Fruit fly (Drosophila melanogaster): ENCODE measurements around the gene CG17721.

Gene CG17721

dm6 chr3R:11216156-11216630, 18.7 kb upstream of the CG17721 start, which contains the start of the genes RpS25 and CG4820 (continued):
- peak; percentile 93 for TF ChIP-seq p53 (GFP tag; optimal IDR thresholded peaks at IDR 0.05)
- TF ChIP-seq CG14860 (GFP tag; IDR thresholded peaks at IDR 0.05; ENCODE audit: partially characterized antibody) = peak; percentile 77

- no peak for TF ChIP-seq CG17361 (GFP tag; IDR thresholded peaks at IDR 0.05)
- TF ChIP-seq CG1647 (GFP tag; optimal IDR thresholded peaks at IDR 0.05) = no peak
- TF ChIP-seq CG33213 (GFP tag; optimal IDR thresholded peaks at IDR 0.05) = peak; percentile 9
- peak; percentile 68 for TF ChIP-seq sd (tag; optimal IDR thresholded peaks at IDR 0.05)
- no peak for TF ChIP-seq gcm (GFP tag; optimal IDR thresholded peaks at IDR 0.05)
- no peak for TF ChIP-seq CG14014 (GFP tag; IDR thresholded peaks at IDR 0.05)
- TF ChIP-seq Hr39 (optimal IDR thresholded peaks at IDR 0.05) = no peak
- TF ChIP-seq Gsc (GFP tag; IDR thresholded peaks at IDR 0.05) = no peak
- TF ChIP-seq Hr3 (GFP tag; optimal IDR thresholded peaks at IDR 0.05) = no peak
- TF ChIP-seq Asciz (GFP tag; optimal IDR thresholded peaks at IDR 0.05) = no peak
- TF ChIP-seq CG7786 (GFP tag; optimal IDR thresholded peaks at IDR 0.05) = no peak
- TF ChIP-seq CG9215 (GFP tag; IDR thresholded peaks at IDR 0.05) = no peak
- peak; percentile 56 for TF ChIP-seq trem (tag; optimal IDR thresholded peaks at IDR 0.05)
- TF ChIP-seq CG10147 (GFP tag; optimal IDR thresholded peaks at IDR 0.05) = no peak
- TF ChIP-seq pb (GFP tag; optimal IDR thresholded peaks at IDR 0.05) = no peak
- TF ChIP-seq abd-A (tag; optimal IDR thresholded peaks at IDR 0.05) = no peak
- no peak for TF ChIP-seq Lhr (GFP tag; optimal IDR thresholded peaks at IDR 0.05)
- TF ChIP-seq CG34376 (GFP tag; optimal IDR thresholded peaks at IDR 0.05) = peak; percentile 49
- TF ChIP-seq unc-4 (GFP tag; IDR thresholded peaks at IDR 0.05; ENCODE audit: partially characterized antibody) = no peak
- no peak for TF ChIP-seq CG1602 (GFP tag; optimal IDR thresholded peaks at IDR 0.05)
- no peak for TF ChIP-seq Eip74EF (GFP tag; optimal IDR thresholded peaks at IDR 0.05)
- TF ChIP-seq lmd (GFP tag; IDR thresholded peaks at IDR 0.05) = no peak
- TF ChIP-seq CG11398 (GFP tag; optimal IDR thresholded peaks at IDR 0.05) = no peak
- TF ChIP-seq H2.0 (GFP tag; IDR thresholded peaks at IDR 0.05) = no peak
- TF ChIP-seq CG2889 (GFP tag; IDR thresholded peaks at IDR 0.05) = no peak
- TF ChIP-seq NK7.1 (GFP tag; optimal IDR thresholded peaks at IDR 0.05) = no peak
- no peak for TF ChIP-seq CG8290 (GFP tag; optimal IDR thresholded peaks at IDR 0.05)
- peak in 1 of 2 experiments; percentile 47 for TF ChIP-seq CG8290 (tag; optimal IDR thresholded peaks at IDR 0.05)
- TF ChIP-seq CG13123 (GFP tag; optimal IDR thresholded peaks at IDR 0.05) = no peak
- TF ChIP-seq nom (GFP tag; optimal IDR thresholded peaks at IDR 0.05) = peak; percentile 3
- TF ChIP-seq az2 (GFP tag; optimal IDR thresholded peaks at IDR 0.05) = no peak
- no peak for TF ChIP-seq CG14860 (GFP tag; IDR thresholded peaks at IDR 0.05; ENCODE audit: partially characterized antibody)
- TF ChIP-seq Med (GFP tag) = peak; percentile 88
- no peak for TF ChIP-seq Tbp (GFP tag; optimal IDR thresholded peaks at IDR 0.05)
- TF ChIP-seq Meics (GFP tag; optimal IDR thresholded peaks at IDR 0.05) = no peak
- TF ChIP-seq D19A (tag; optimal IDR thresholded peaks at IDR 0.05) = peak; percentile 3
- no peak for TF ChIP-seq pita (GFP tag; optimal IDR thresholded peaks at IDR 0.05)
- no peak for TF ChIP-seq Dref (GFP tag; IDR thresholded peaks at IDR 0.05)
- TF ChIP-seq CG10431 (GFP tag; optimal IDR thresholded peaks at IDR 0.05) = no peak
- TF ChIP-seq CG7963 (GFP tag; IDR thresholded peaks at IDR 0.05; ENCODE audit: partially characterized antibody) = no peak
- no peak for TF ChIP-seq sim (GFP tag; IDR thresholded peaks at IDR 0.05)
- TF ChIP-seq ewg (GFP tag; optimal IDR thresholded peaks at IDR 0.05) = peak; percentile 37
- no peak for TF ChIP-seq Hr78 (GFP tag; optimal IDR thresholded peaks at IDR 0.05)
- no peak for TF ChIP-seq CG6791 (GFP tag; IDR thresholded peaks at IDR 0.05; ENCODE audit: partially characterized antibody)
- no peak for TF ChIP-seq CG15011 (GFP tag; optimal IDR thresholded peaks at IDR 0.05)
- no peak for TF ChIP-seq Hand (GFP tag; optimal IDR thresholded peaks at IDR 0.05)
- peak; percentile 5 for TF ChIP-seq MTF-1 (GFP tag; optimal IDR thresholded peaks at IDR 0.05; ENCODE audit: borderline replicate concordance)
- TF ChIP-seq CG13287 (GFP tag; IDR thresholded peaks at IDR 0.05; ENCODE audit: partially characterized antibody) = peak; percentile 36; the same call in 1 of the 2 replicates
Measured at dm6 chr3R:11219883-11220282, 15.1 kb upstream of the CG17721 start, which contains the start of gene CG6689. Gene CG6689 (minus strand): TSS chr3R:11220064.
